Worm (Caenorhabditis elegans): Measurements from ENCODE around the gene meg-3.
A peak's percentile ranks its signal among the peaks of the same experiment; 100 is the strongest.

meg-3 gene

DNA sequence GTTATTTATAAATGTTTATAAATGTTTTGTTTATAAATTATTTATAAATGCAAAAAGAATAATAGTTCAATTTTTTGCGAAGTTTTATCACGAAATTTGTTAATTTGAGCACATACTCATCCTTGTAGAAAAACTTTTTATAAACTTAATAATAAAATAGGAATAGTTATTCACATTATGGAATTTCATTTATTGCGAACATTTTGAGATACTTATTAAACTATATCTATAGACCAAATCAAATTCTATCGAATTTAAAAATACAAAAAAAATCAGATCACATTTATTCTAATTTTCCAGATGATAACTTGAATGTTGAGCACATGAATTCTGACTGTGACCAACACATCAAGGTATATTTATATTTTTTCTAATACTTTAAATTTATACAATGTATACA is 29.4 kb upstream of the meg-3 start, which contains the start of gene Y102A11A.3:
Y102A11A.3 (plus strand) TSS at position 301 of the 400 bp plus-strand sequence.
- no peak for TF ChIP-seq sma-9 (GFP tag; optimal IDR thresholded peaks at IDR 0.05)
- no peak for TF ChIP-seq sma-9 (tag; optimal IDR thresholded peaks at IDR 0.05)
- TF ChIP-seq unc-62 (GFP tag; optimal IDR thresholded peaks at IDR 0.05), result no peak
- no peak for TF ChIP-seq ztf-11 (tag; optimal IDR thresholded peaks at IDR 0.05)
- no peak for TF ChIP-seq unc-39 (tag; optimal IDR thresholded peaks at IDR 0.05)
- TF ChIP-seq mab-5 (tag; optimal IDR thresholded peaks at IDR 0.05), result no peak
- TF ChIP-seq elt-3 (tag; optimal IDR thresholded peaks at IDR 0.05), result no peak
- no peak for TF ChIP-seq ZK546.5 (tag; optimal IDR thresholded peaks at IDR 0.05)
- TF ChIP-seq C34F6.9 (tag; optimal IDR thresholded peaks at IDR 0.05), result no peak
- no peak for TF ChIP-seq nhr-6 (tag; optimal IDR thresholded peaks at IDR 0.05)
- no peak for TF ChIP-seq elt-1 (tag; optimal IDR thresholded peaks at IDR 0.05)
- TF ChIP-seq mbf-1 (tag; optimal IDR thresholded peaks at IDR 0.05), result no peak
- no peak for TF ChIP-seq nhr-23 (tag; optimal IDR thresholded peaks at IDR 0.05)
- TF ChIP-seq snpc-4 (tag; optimal IDR thresholded peaks at IDR 0.05), result no peak

DNA sequence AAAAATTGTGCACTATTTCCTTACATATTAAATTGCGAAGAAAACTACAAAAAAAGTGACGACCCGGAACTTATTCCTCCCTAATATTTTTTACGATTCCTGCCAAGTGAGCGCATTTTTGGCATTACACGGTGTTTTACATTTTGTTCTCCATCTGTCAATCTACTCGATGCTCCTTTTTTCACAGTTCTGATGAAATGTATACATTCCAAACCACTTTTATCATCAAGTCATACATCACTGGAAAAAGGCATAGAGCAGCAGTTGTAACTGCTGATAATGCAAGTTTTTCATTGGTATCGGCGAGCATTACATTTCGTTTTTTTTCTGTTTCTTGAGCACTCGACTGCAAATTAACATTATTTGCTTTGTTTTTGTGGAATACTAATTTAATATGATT is 28.8 kb upstream of the meg-3 start:
- TF ChIP-seq skn-1 (tag; optimal IDR thresholded peaks at IDR 0.05) (peak; percentile 19), fos-1 (tag; optimal IDR thresholded peaks at IDR 0.05) (peak; percentile 82), nhr-10 (tag; optimal IDR thresholded peaks at IDR 0.05) (no peak)

DNA sequence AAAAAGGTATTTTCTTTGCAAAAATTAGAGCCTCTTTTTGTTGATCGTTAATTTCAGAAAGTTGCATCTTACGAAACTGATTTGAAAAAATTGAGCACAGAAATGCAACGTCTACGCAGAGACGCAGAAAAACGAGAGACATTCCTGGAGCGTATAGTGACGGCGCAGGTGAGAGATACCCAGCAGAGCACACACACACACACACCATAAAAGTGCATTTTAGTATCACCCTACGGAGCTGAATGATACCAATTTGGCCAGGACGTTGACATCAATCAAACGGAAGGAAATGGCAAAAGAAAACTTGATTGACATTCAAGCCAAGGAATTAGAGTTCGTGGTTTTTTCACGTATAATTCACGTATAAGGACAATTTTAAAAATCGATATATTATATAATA is 25.1 kb upstream of the meg-3 start:
- TF ChIP-seq sma-9 (GFP tag; optimal IDR thresholded peaks at IDR 0.05) (peak; percentile 27), sma-9 (tag; optimal IDR thresholded peaks at IDR 0.05) (no peak), fos-1 (tag; optimal IDR thresholded peaks at IDR 0.05) (peak; percentile 83), lin-13 (GFP tag; optimal IDR thresholded peaks at IDR 0.05) (no peak)

DNA sequence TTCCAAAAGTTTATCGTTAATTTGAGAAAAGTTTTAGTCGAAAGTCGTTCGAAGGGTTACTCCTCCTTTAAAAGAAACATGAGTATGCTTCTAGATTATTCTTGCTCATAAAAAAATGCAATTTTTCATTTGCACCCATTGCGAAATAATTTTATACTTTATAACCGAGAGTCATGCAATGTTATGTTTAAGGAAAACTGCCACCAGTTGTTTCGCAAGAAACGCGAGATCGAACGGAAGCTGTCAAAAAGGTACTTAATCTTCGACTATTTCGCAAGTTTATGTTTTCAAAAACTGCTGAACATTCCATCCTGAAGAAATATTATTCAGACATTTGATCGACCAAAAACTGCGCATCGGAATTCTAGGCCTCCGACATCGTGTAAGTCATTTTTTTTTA is 24.5 kb upstream of the meg-3 start:
- TF ChIP-seq nhr-23 (tag; optimal IDR thresholded peaks at IDR 0.05), result no peak
- peak; percentile 60 for TF ChIP-seq unc-55 (GFP tag; optimal IDR thresholded peaks at IDR 0.05)
- no peak for TF ChIP-seq ama-1 (optimal IDR thresholded peaks at IDR 0.05)
- TF ChIP-seq egl-27 (tag; optimal IDR thresholded peaks at IDR 0.05), result no peak
- TF ChIP-seq nhr-237 (tag; optimal IDR thresholded peaks at IDR 0.05), result no peak
- no peak for TF ChIP-seq ceh-16 (tag; optimal IDR thresholded peaks at IDR 0.05)
- no peak for TF ChIP-seq C34F6.9 (tag; optimal IDR thresholded peaks at IDR 0.05)

DNA sequence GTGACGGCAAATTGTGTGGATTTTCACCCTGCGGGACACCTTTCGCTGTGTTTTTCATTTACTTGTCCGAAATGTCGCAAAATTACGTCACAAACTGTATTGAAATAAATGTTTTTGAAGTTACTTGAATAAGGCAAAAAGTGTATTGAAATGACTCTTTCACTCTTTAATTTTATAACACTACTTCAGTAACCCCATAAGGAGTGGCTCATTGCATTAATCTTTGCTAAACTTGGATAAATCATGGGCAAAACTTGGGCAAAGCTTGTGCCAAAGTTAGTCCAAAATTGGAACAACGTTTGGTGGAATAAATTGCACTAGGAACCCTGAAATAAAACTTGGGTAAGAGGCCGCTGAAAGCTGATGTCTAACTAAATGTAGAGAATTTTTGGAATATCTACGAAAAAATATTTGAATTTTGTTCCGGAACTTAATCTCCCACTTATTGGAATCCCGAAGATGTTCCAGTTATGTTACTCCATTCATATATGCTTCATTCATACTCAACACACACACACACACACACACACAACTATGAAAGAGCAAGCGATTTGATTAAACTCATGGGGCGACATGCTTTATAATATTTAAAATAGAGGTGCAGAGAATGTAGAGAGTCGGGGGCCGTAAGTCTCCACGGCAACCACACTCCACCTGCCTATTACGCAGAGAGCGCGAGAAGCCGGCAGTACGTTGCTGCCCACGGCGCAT is 23.2 kb upstream of the meg-3 start, which contains the start of gene Y102A11A.9:
Y102A11A.9 (plus strand) TSS at position 661 of the 711 bp plus-strand sequence.
- no peak for TF ChIP-seq aly-2 (tag; optimal IDR thresholded peaks at IDR 0.05)
- TF ChIP-seq lin-11 (tag; optimal IDR thresholded peaks at IDR 0.05), result peak; percentile 6

DNA sequence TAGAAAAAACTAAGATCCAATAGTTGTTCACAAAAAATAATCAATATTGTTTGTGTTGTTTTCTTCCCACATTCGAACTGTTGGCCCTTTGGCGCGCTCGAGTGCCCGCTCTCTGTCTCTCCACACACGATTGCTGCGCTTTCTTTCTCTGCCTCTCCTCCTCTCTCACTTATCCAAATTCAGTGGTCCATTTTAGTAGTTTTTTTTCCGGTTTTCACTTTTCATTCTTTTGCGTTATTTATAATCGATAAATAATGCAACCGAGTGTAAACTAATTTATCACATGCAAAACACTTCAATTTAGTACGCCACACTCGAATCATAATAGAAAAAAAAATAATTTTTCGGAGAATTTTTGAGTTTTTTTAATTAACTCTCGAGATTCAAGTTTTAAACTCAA is 11.1 kb upstream of the meg-3 start:
- TF ChIP-seq nhr-23 (tag; optimal IDR thresholded peaks at IDR 0.05), result no peak
- TF ChIP-seq nhr-11 (tag; optimal IDR thresholded peaks at IDR 0.05), result no peak
- TF ChIP-seq unc-62 (GFP tag; optimal IDR thresholded peaks at IDR 0.05), result no peak
- no peak for TF ChIP-seq mab-5 (tag; optimal IDR thresholded peaks at IDR 0.05)
- TF ChIP-seq aly-2 (tag; optimal IDR thresholded peaks at IDR 0.05), result no peak
- no peak for TF ChIP-seq peb-1 (tag; optimal IDR thresholded peaks at IDR 0.05)

DNA sequence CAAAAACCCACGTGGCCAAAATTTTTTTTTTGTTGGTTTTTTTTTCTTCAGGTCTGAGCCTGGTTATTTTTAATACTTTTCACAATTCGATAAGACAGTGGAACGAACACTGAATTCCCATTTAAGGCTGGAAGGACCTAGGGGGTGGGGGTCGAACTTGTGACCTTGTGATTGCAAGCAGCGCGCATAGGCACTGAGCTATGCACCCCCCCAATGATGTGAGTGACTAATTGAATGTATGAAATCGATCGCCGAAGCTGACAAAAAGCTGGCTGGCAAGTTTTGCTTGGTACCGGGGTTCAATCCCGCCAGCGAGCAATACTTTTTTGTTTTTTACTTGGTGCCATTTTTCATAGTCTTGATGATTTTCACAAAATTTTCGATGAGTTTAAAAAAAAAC is 9.4 kb upstream of the meg-3 start:
- TF ChIP-seq egl-27 (tag; optimal IDR thresholded peaks at IDR 0.05) (no peak), alr-1 (tag; optimal IDR thresholded peaks at IDR 0.05) (no peak), mab-5 (tag; optimal IDR thresholded peaks at IDR 0.05) (no peak), blmp-1 (tag; optimal IDR thresholded peaks at IDR 0.05; ENCODE audit: insufficient read depth) (no peak), nhr-11 (tag; optimal IDR thresholded peaks at IDR 0.05) (no peak), ztf-1 (GFP tag; conservative IDR thresholded peaks at IDR 0.05) (no peak), nhr-237 (tag; optimal IDR thresholded peaks at IDR 0.05) (no peak), mbf-1 (tag; optimal IDR thresholded peaks at IDR 0.05) (no peak), aly-2 (tag; optimal IDR thresholded peaks at IDR 0.05) (no peak), snpc-4 (tag; optimal IDR thresholded peaks at IDR 0.05) (no peak), ama-1 (optimal IDR thresholded peaks at IDR 0.05) (no peak), lin-39 (tag; optimal IDR thresholded peaks at IDR 0.05) (no peak), nhr-25 (tag; optimal IDR thresholded peaks at IDR 0.05) (no peak), nhr-6 (tag; optimal IDR thresholded peaks at IDR 0.05) (no peak), fos-1 (tag; optimal IDR thresholded peaks at IDR 0.05) (no peak), gmeb-1 (tag; optimal IDR thresholded peaks at IDR 0.05) (no peak)

Data from whole organism, L2 larva.